Worm (Caenorhabditis elegans): ENCODE results near the gene F28A12.3.

F28A12.3 gene

DNA sequence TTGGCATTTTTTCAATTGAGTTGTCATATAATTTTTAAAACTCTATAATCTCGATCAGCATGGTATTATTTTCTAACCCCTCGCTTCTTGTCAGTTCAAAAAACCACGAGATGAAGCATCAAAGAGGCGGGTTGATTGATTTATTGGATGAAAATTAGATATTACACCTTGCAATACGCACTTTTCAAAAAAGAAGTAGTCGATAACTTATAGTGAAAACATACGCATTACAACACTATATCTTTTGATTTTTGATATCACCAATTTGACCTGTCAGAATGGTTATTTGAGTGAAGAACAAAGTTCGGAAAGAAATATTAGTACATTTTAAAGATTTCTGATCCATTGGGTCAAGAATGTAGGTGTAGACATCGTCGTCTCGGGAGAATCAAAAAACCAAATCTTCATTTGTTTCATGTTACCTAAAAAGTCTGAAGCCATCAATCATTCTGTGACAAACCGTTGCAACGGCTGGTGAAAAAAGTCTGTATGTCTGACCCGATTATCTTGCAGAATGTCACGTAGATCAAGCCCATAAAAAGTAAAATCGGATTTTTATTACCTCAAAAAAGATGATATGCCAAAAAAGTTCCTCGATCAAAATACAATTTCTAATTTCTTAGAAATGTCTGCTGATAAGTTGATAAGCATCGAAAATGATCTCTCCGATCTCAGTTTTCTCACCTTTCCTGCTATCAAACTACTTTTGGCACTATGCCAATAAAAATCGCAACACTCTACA is 12.1 kb upstream of the F28A12.3 start (continued):
- TF ChIP-seq mes-2 (tag; optimal IDR thresholded peaks at IDR 0.05; ENCODE audit: poor library complexity, severe bottlenecking) = no peak
- no peak for TF ChIP-seq mxl-3 (GFP tag; optimal IDR thresholded peaks at IDR 0.05)
- no peak for TF ChIP-seq zag-1 (tag; optimal IDR thresholded peaks at IDR 0.05)
- no peak for TF ChIP-seq F26F4.8 (GFP tag; conservative IDR thresholded peaks at IDR 0.05)
- no peak for TF ChIP-seq madf-9 (GFP tag; conservative IDR thresholded peaks at IDR 0.05)
- TF ChIP-seq T20F7.1 (GFP tag; optimal IDR thresholded peaks at IDR 0.05) = no peak
- peak; percentile 30 to 73 for TF ChIP-seq hif-1 (tag; optimal IDR thresholded peaks at IDR 0.05)
- TF ChIP-seq zip-2 (tag; optimal IDR thresholded peaks at IDR 0.05) = no peak
- no peak for TF ChIP-seq skn-1 (tag; optimal IDR thresholded peaks at IDR 0.05)
- no peak for TF ChIP-seq nhr-76 (tag; optimal IDR thresholded peaks at IDR 0.05)
- TF ChIP-seq spr-3 (GFP tag; optimal IDR thresholded peaks at IDR 0.05) = no peak
- no peak for TF ChIP-seq lin-13 (GFP tag; optimal IDR thresholded peaks at IDR 0.05)
- TF ChIP-seq sdz-12 (GFP tag; optimal IDR thresholded peaks at IDR 0.05) = no peak
- no peak for TF ChIP-seq ceh-44 (GFP tag; IDR thresholded peaks at IDR 0.05)
- no peak for TF ChIP-seq nhr-41 (GFP tag; IDR thresholded peaks at IDR 0.05)
- no peak for TF ChIP-seq vab-7 (GFP tag; IDR thresholded peaks at IDR 0.05)
- TF ChIP-seq ceh-82 (tag; optimal IDR thresholded peaks at IDR 0.05) = no peak
- no peak for TF ChIP-seq ZK546.5 (tag; optimal IDR thresholded peaks at IDR 0.05)
- no peak for TF ChIP-seq lim-7 (GFP tag; IDR thresholded peaks at IDR 0.05)
- no peak for TF ChIP-seq nhr-111 (GFP tag; optimal IDR thresholded peaks at IDR 0.05)
- TF ChIP-seq aha-1 (tag) = peak; percentile 87
- TF ChIP-seq zip-11 (GFP tag; IDR thresholded peaks at IDR 0.05) = no peak
- TF ChIP-seq mxl-2 (GFP tag; conservative IDR thresholded peaks at IDR 0.05) = 0 out of 2 replicates have a peak, but pooled peaks have one; percentile 27
- TF ChIP-seq ceh-20 (GFP tag; IDR thresholded peaks at IDR 0.05) = peak; percentile 91
- peak; percentile 61 for TF ChIP-seq nhr-28 (tag; optimal IDR thresholded peaks at IDR 0.05)
- TF ChIP-seq R02D3.7 (tag; optimal IDR thresholded peaks at IDR 0.05) = no peak
- TF ChIP-seq ZK337.2 (GFP tag; IDR thresholded peaks at IDR 0.05) = no peak
- TF ChIP-seq spr-1 (tag; optimal IDR thresholded peaks at IDR 0.05) = no peak
- TF ChIP-seq lin-39 (tag; optimal IDR thresholded peaks at IDR 0.05) = no peak
- TF ChIP-seq lin-15B (tag; optimal IDR thresholded peaks at IDR 0.05) = no peak
- no peak for TF ChIP-seq duxl-1 (tag; optimal IDR thresholded peaks at IDR 0.05; ENCODE audit: poor library complexity)
- no peak for TF ChIP-seq pqm-1 (tag; optimal IDR thresholded peaks at IDR 0.05)
- TF ChIP-seq dmd-6 (GFP tag; IDR thresholded peaks at IDR 0.05) = peak; percentile 92
- no peak for TF ChIP-seq lir-3 (tag; optimal IDR thresholded peaks at IDR 0.05)
- TF ChIP-seq set-16 (GFP tag; IDR thresholded peaks at IDR 0.05) = no peak
- TF ChIP-seq egl-27 (tag; optimal IDR thresholded peaks at IDR 0.05) = no peak
- TF ChIP-seq pha-4 (GFP tag; IDR thresholded peaks at IDR 0.05) = no peak
- no peak for TF ChIP-seq pha-4 (tag; optimal IDR thresholded peaks at IDR 0.05)
- TF ChIP-seq ceh-32 (tag; optimal IDR thresholded peaks at IDR 0.05; ENCODE audit: poor library complexity) = no peak
- no peak for TF ChIP-seq nhr-6 (tag; optimal IDR thresholded peaks at IDR 0.05)
- no peak for TF ChIP-seq daf-19 (GFP tag; conservative IDR thresholded peaks at IDR 0.05)
- TF ChIP-seq snpc-4 (tag; optimal IDR thresholded peaks at IDR 0.05) = no peak
- no peak for TF ChIP-seq madf-5 (GFP tag; IDR thresholded peaks at IDR 0.05)
- TF ChIP-seq dpl-1 (GFP tag; optimal IDR thresholded peaks at IDR 0.05) = no peak
- TF ChIP-seq zfp-2 (tag; optimal IDR thresholded peaks at IDR 0.05) = no peak
- no peak for TF ChIP-seq mep-1 (tag; optimal IDR thresholded peaks at IDR 0.05)
- TF ChIP-seq ceh-28 (tag; optimal IDR thresholded peaks at IDR 0.05) = no peak
- TF ChIP-seq hlh-11 (tag; optimal IDR thresholded peaks at IDR 0.05) = peak; percentile 63
- no peak for TF ChIP-seq nhr-10 (tag; optimal IDR thresholded peaks at IDR 0.05)
- peak in 1 of 2 experiments; percentile 92 for TF ChIP-seq unc-62 (GFP tag; optimal IDR thresholded peaks at IDR 0.05 in 1 of 2)
- TF ChIP-seq unc-62 (tag; optimal IDR thresholded peaks at IDR 0.05) = no peak
- TF ChIP-seq D1046.2 (GFP tag; IDR thresholded peaks at IDR 0.05) = no peak
